Fruit fly (Drosophila melanogaster) whole organism, wandering third instar larva: Measurements from ENCODE around the gene CG12099.

Experiments
- Abd-B ChIP-seq: fragments of >200 bp; optimal IDR thresholded peaks from 2 replicates; lab custom pipeline; 2017; ENCODE audit warnings: missing biosample characterization, missing genetic modification characterization
- CG32264 ChIP-seq: fragments of 200-800 bp; sonication (Bioruptor generic); optimal IDR thresholded peaks from 2 replicates; lab custom pipeline; 2016; ENCODE audit warnings: missing biosample characterization, missing genetic modification characterization
- CG9705 ChIP-seq: fragments of 200-800 bp; sonication (Bioruptor generic); optimal IDR thresholded peaks from 2 replicates; lab custom pipeline; 2018; ENCODE audit warnings: missing biosample characterization, mild to moderate bottlenecking, missing genetic modification characterization
- CrebA ChIP-seq: fragments of 200-800 bp; sonication (Bioruptor generic); optimal IDR thresholded peaks from 2 replicates; lab custom pipeline; 2016; ENCODE audit warnings: missing biosample characterization, mild to moderate bottlenecking, missing genetic modification characterization, borderline replicate concordance
- Dfd ChIP-seq: fragments of >200 bp; optimal IDR thresholded peaks from 2 replicates; lab custom pipeline; 2017; ENCODE audit warnings: missing biosample characterization, missing genetic modification characterization
- Dif ChIP-seq: fragments of 200-275, 200-300 bp; sonication (Bioruptor generic); optimal IDR thresholded peaks from 2 replicates; lab custom pipeline; 2018; ENCODE audit warnings: missing biosample characterization, missing genetic modification characterization; ENCODE audit not compliant: partially characterized antibody
- GATAd ChIP-seq: sonication (Bioruptor generic); optimal IDR thresholded peaks from 2 replicates; lab custom pipeline; 2016; ENCODE audit warnings: missing biosample characterization, missing genetic modification characterization
- HLH106 ChIP-seq: fragments of 200-800 bp; optimal IDR thresholded peaks from 3 replicates; lab custom pipeline; 2019; ENCODE audit warnings: missing biosample characterization, mild to moderate bottlenecking, missing genetic modification characterization, moderate library complexity
- Hnf4 ChIP-seq: fragments of 200-800 bp; sonication (Bioruptor generic); optimal IDR thresholded peaks from 2 replicates; lab custom pipeline; 2016; ENCODE audit warnings: missing biosample characterization, mild to moderate bottlenecking, missing genetic modification characterization
- Hr78 ChIP-seq: fragments of >200 bp; optimal IDR thresholded peaks from 2 replicates; lab custom pipeline; 2017; ENCODE audit warnings: missing biosample characterization, missing genetic modification characterization
- Hr83 ChIP-seq: fragments of 200-300 bp; sonication (Bioruptor generic); optimal IDR thresholded peaks from 2 replicates; lab custom pipeline; 2016; ENCODE audit warnings: missing biosample characterization, mild to moderate bottlenecking, missing genetic modification characterization, moderate library complexity; ENCODE audit not compliant: poor library complexity, severe bottlenecking
- Jra ChIP-seq: sonication (Bioruptor generic); optimal IDR thresholded peaks from 2 replicates; lab custom pipeline; 2016; ENCODE audit warnings: missing biosample characterization, missing genetic modification characterization
- Mio ChIP-seq: sonication (Bioruptor generic); optimal IDR thresholded peaks from 2 replicates; lab custom pipeline; 2016; ENCODE audit warnings: missing biosample characterization, missing genetic modification characterization
- Myc ChIP-seq: fragments of >200 bp; optimal IDR thresholded peaks from 2 replicates; lab custom pipeline; 2017
- N ChIP-seq: fragments of >200 bp; optimal IDR thresholded peaks from 2 replicates; lab custom pipeline; 2018; ENCODE audit warnings: missing biosample characterization, missing external identifiers, missing genetic modification characterization
- OdsH ChIP-seq: fragments of 200-800 bp; sonication (Bioruptor generic); optimal IDR thresholded peaks from 2 replicates; lab custom pipeline; 2016; ENCODE audit warnings: missing biosample characterization, mild to moderate bottlenecking, missing genetic modification characterization
- Rel ChIP-seq, 2 experiments: fragments of 200-800 bp; sonication (Bioruptor generic) in 1 of 2; optimal IDR thresholded peaks; 2 replicates in 1 of 2; 3 replicates in 1 of 2; lab custom pipeline; 2016 to 2019; ENCODE audit warnings: mild to moderate bottlenecking in 2 of 2, missing biosample characterization in 2 of 2, missing genetic modification characterization in 2 of 2, moderate library complexity in 1 of 2
- Sp1 ChIP-seq: fragments of 200-800 bp; sonication (Bioruptor generic); optimal IDR thresholded peaks from 3 replicates; lab custom pipeline; 2019; ENCODE audit warnings: missing biosample characterization, mild to moderate bottlenecking, missing genetic modification characterization, moderate library complexity
- Vsx2 ChIP-seq: fragments of 200-300, 225-300 bp; sonication (Bioruptor generic); optimal IDR thresholded peaks from 2 replicates; lab custom pipeline; 2018; ENCODE audit warnings: missing biosample characterization, missing genetic modification characterization; ENCODE audit not compliant: partially characterized antibody
- br ChIP-seq: fragments of 200-800 bp; sonication (Bioruptor generic); optimal IDR thresholded peaks from 2 replicates; lab custom pipeline; 2016; ENCODE audit warnings: missing biosample characterization, missing genetic modification characterization
- brk ChIP-seq: fragments of 200-800 bp; sonication (Bioruptor generic); optimal IDR thresholded peaks from 2 replicates; lab custom pipeline; 2016; ENCODE audit warnings: missing biosample characterization, mild to moderate bottlenecking, missing genetic modification characterization
- dl ChIP-seq, 2 experiments: fragments of 175-275, 200-275 bp in 1 of 2; fragments of 200-275 bp in 1 of 2; sonication (Bioruptor generic); optimal IDR thresholded peaks; lab custom pipeline; 2018; ENCODE audit warnings: mild to moderate bottlenecking in 2 of 2, missing biosample characterization in 2 of 2, missing genetic modification characterization in 2 of 2, moderate library complexity in 2 of 2; ENCODE audit not compliant: partially characterized antibody in 2 of 2, insufficient read depth in 1 of 2
- dmrt93B ChIP-seq: fragments of 200-800 bp; sonication (Bioruptor generic); optimal IDR thresholded peaks from 2 replicates; lab custom pipeline; 2018; ENCODE audit warnings: missing biosample characterization, mild to moderate bottlenecking, missing genetic modification characterization
- dsf ChIP-seq: sonication (Bioruptor generic); optimal IDR thresholded peaks from 2 replicates; lab custom pipeline; 2016; ENCODE audit warnings: missing biosample characterization, missing genetic modification characterization, borderline replicate concordance
- ey ChIP-seq: fragments of 200-800 bp; sonication (Bioruptor generic); optimal IDR thresholded peaks from 2 replicates; lab custom pipeline; 2016; ENCODE audit warnings: missing biosample characterization, missing genetic modification characterization
- foxo ChIP-seq, 2 experiments: fragments of 200-800 bp; sonication (Bioruptor generic); optimal IDR thresholded peaks; 2 replicates in 1 of 2; 3 replicates in 1 of 2; lab custom pipeline; 2016 to 2017; ENCODE audit warnings: missing biosample characterization in 2 of 2, missing genetic modification characterization in 2 of 2
- fru ChIP-seq: fragments of 200-800 bp; sonication (Bioruptor generic); optimal IDR thresholded peaks from 3 replicates; lab custom pipeline; 2016; ENCODE audit warnings: missing biosample characterization, mild to moderate bottlenecking, missing genetic modification characterization
- h ChIP-seq: fragments of 200-800 bp; sonication (Bioruptor generic); optimal IDR thresholded peaks from 3 replicates; lab custom pipeline; 2016; ENCODE audit warnings: missing biosample characterization, mild to moderate bottlenecking, missing genetic modification characterization
- jim ChIP-seq: fragments of 175-275, 200-325 bp; sonication (Bioruptor generic); optimal IDR thresholded peaks from 2 replicates; lab custom pipeline; 2016; ENCODE audit warnings: missing biosample characterization, mild to moderate bottlenecking, missing genetic modification characterization
- lola ChIP-seq: fragments of >200 bp; optimal IDR thresholded peaks from 2 replicates; lab custom pipeline; 2017; ENCODE audit warnings: missing biosample characterization, missing genetic modification characterization
- pan ChIP-seq: fragments of >200 bp; optimal IDR thresholded peaks from 2 replicates; lab custom pipeline; 2017
- psq ChIP-seq: fragments of 200-800 bp; sonication (Bioruptor generic); optimal IDR thresholded peaks from 3 replicates; lab custom pipeline; 2017; ENCODE audit warnings: missing biosample characterization, mild to moderate bottlenecking, missing genetic modification characterization, moderate library complexity
- rgr ChIP-seq: fragments of 200-800 bp; sonication (Bioruptor generic); optimal IDR thresholded peaks from 3 replicates; lab custom pipeline; 2016; ENCODE audit warnings: missing biosample characterization, mild to moderate bottlenecking, missing genetic modification characterization
- sage ChIP-seq: fragments of 200-800 bp; sonication (Bioruptor generic); optimal IDR thresholded peaks from 2 replicates; lab custom pipeline; 2016; ENCODE audit warnings: missing biosample characterization, mild to moderate bottlenecking, missing genetic modification characterization
- sv ChIP-seq: fragments of 200-800 bp; sonication (Bioruptor generic); optimal IDR thresholded peaks from 3 replicates; lab custom pipeline; 2016; ENCODE audit warnings: missing biosample characterization, missing genetic modification characterization
- tai ChIP-seq: sonication (Bioruptor generic); optimal IDR thresholded peaks from 2 replicates; lab custom pipeline; 2016; ENCODE audit warnings: missing biosample characterization, missing genetic modification characterization
- usp ChIP-seq: fragments of >200 bp; optimal IDR thresholded peaks from 2 replicates; lab custom pipeline; 2017; ENCODE audit warnings: missing biosample characterization, missing genetic modification characterization
- woc ChIP-seq: sonication (Bioruptor generic); optimal IDR thresholded peaks from 2 replicates; lab custom pipeline; 2016; ENCODE audit warnings: missing biosample characterization, mild to moderate bottlenecking, missing genetic modification characterization

CG12099 gene

dm6 chr3L:1592822-1593452 is 34.7 kb upstream of the CG12099 start:
- TF ChIP-seq Jra = no peak
- no peak for TF ChIP-seq rgr (GFP tag; lab: Kevin White, UChicago)
- TF ChIP-seq fru = no peak
- no peak for TF ChIP-seq dl (GFP tag; optimal IDR thresholded peaks at IDR 0.05; lab: Kevin White, UChicago; ENCODE audit: insufficient read depth in 1 of 2, partially characterized antibody in 2 of 2)
- no peak for TF ChIP-seq Hr83 (GFP tag; lab: Kevin White, UChicago)
- TF ChIP-seq HLH106 (tag; lab: Kevin White, UChicago) = no peak
- TF ChIP-seq GATAd (GFP tag; lab: Kevin White, UChicago) = no peak
- TF ChIP-seq Dfd = no peak
- TF ChIP-seq Vsx2 (GFP tag; lab: Kevin White, UChicago) = peak; percentile 59
- TF ChIP-seq Dif (GFP tag; lab: Kevin White, UChicago) = peak; percentile 24
- TF ChIP-seq ey = no peak
- no peak for TF ChIP-seq usp (GFP tag; lab: Kevin White, UChicago)
- peak; percentile 80 for TF ChIP-seq psq (GFP tag; lab: Kevin White, UChicago)
- no peak for TF ChIP-seq sv (GFP tag; lab: Kevin White, UChicago)
- TF ChIP-seq Mio (GFP tag; lab: Kevin White, UChicago) = no peak
- TF ChIP-seq h (GFP tag; lab: Kevin White, UChicago) = no peak
- TF ChIP-seq pan (lab: Kevin White, UChicago) = no peak

- TF ChIP-seq psq (GFP tag; lab: Kevin White, UChicago) = peak; percentile 95
- TF ChIP-seq Hr78 (GFP tag; lab: Kevin White, UChicago) = no peak
- peak; percentile 93 for TF ChIP-seq Mio (GFP tag; lab: Kevin White, UChicago)
- TF ChIP-seq CrebA (GFP tag; lab: Kevin White, UChicago) = no peak
- TF ChIP-seq dmrt93B (GFP tag; lab: Kevin White, UChicago) = peak; percentile 92
- TF ChIP-seq OdsH = peak; percentile 99
- no peak for TF ChIP-seq Abd-B (GFP tag; lab: Kevin White, UChicago)
- peak; percentile 99 for TF ChIP-seq h (GFP tag; lab: Kevin White, UChicago)
- peak; percentile 91 for TF ChIP-seq ey
- peak; percentile 100 for TF ChIP-seq Hr83 (GFP tag; lab: Kevin White, UChicago)
- TF ChIP-seq GATAd (GFP tag; lab: Kevin White, UChicago) = peak; percentile 94
- no peak for TF ChIP-seq Dif (GFP tag; lab: Kevin White, UChicago)
- no peak for TF ChIP-seq usp (GFP tag; lab: Kevin White, UChicago)
- peak; percentile 86 for TF ChIP-seq woc
- TF ChIP-seq Hnf4 = peak; percentile 99
- peak; percentile 95 for TF ChIP-seq CG9705
- TF ChIP-seq Jra = peak; percentile 98
- TF ChIP-seq fru = peak; percentile 97
- TF ChIP-seq sv (GFP tag; lab: Kevin White, UChicago) = peak; percentile 60
- TF ChIP-seq HLH106 (tag; lab: Kevin White, UChicago) = peak; percentile 89
- peak; percentile 97 for TF ChIP-seq dsf (GFP tag; lab: Kevin White, UChicago)
- peak; percentile 98 for TF ChIP-seq jim (GFP tag; lab: Kevin White, UChicago)
- TF ChIP-seq br (GFP tag; lab: Kevin White, UChicago) = peak; percentile 98
- TF ChIP-seq lola = no peak
- TF ChIP-seq rgr (GFP tag; lab: Kevin White, UChicago) = peak; percentile 99
- no peak for TF ChIP-seq Myc (lab: Kevin White, UChicago)
- TF ChIP-seq dl (GFP tag; optimal IDR thresholded peaks at IDR 0.05; lab: Kevin White, UChicago; ENCODE audit: insufficient read depth in 1 of 2, partially characterized antibody in 2 of 2) = no peak
- TF ChIP-seq tai (GFP tag; lab: Kevin White, UChicago) = no peak
- peak; percentile 97 for TF ChIP-seq Sp1 (GFP tag; lab: Kevin White, UChicago)
- no peak for TF ChIP-seq N
- TF ChIP-seq pan (lab: Kevin White, UChicago) = no peak
- no peak for TF ChIP-seq Vsx2 (GFP tag; lab: Kevin White, UChicago)
- TF ChIP-seq foxo (GFP tag; optimal IDR thresholded peaks at IDR 0.05; lab: Kevin White, UChicago) = peak; percentile 90 to 97
- peak; percentile 97 for TF ChIP-seq CG32264 (GFP tag; lab: Kevin White, UChicago)
- TF ChIP-seq sage (GFP tag; lab: Kevin White, UChicago) = peak; percentile 96
- no peak for TF ChIP-seq Dfd
- TF ChIP-seq brk (GFP tag; lab: Kevin White, UChicago) = no peak
- TF ChIP-seq Rel (GFP tag; optimal IDR thresholded peaks at IDR 0.05; lab: Kevin White, UChicago) = peak; percentile 82
- TF ChIP-seq Rel (tag; optimal IDR thresholded peaks at IDR 0.05; lab: Kevin White, UChicago) = peak; percentile 84
- TF ChIP-seq, all 38 proteins: peak for 24
These were observed 33.5 kb upstream of the CG12099 start for dm6 chr3L:1591692-1592371.
